Fruit fly (Drosophila melanogaster): Measurements from ENCODE around the gene CG11089.

Gene CG11089

dm6 chr3R:24889303-24889892 is 12.6 kb downstream of the CG11089 start:
- TF ChIP-seq CG7045 (GFP tag; optimal IDR thresholded peaks at IDR 0.05) = no peak
- no peak for TF ChIP-seq Crg-1 (GFP tag; optimal IDR thresholded peaks at IDR 0.05)
- TF ChIP-seq cnc (optimal IDR thresholded peaks at IDR 0.05) = no peak
- TF ChIP-seq CG5204 (GFP tag; optimal IDR thresholded peaks at IDR 0.05) = no peak
- no peak for TF ChIP-seq Clk (GFP tag; optimal IDR thresholded peaks at IDR 0.05)

dm6 chr3R:24890217-24890616 is 13.4 kb downstream of the CG11089 start:
- peak; percentile 92 for TF ChIP-seq tj (GFP tag; optimal IDR thresholded peaks at IDR 0.05)
- TF ChIP-seq CG7045 (GFP tag; optimal IDR thresholded peaks at IDR 0.05) = no peak
- no peak for TF ChIP-seq kay (GFP tag; ENCODE audit: borderline replicate concordance)

DNA sequence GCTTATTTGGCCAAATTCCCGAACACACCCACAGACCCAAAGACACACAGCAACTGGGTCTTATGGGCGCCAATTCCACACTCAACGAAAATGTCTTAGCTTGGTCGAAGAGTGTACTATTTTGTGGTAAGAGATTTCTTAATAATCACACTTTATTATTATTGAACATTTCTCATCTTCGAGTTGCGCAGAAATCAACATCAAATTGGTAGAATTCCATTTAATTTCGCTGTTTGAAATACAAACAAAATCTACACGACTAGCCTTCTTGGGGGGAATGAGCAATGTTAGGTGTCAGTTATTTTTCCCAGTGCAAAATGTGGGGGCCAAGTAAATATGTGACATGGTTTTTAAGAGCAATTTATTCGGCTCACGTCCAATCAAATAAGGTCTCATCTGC is 14.1 kb downstream of the CG11089 start:
- TF ChIP-seq Clk (GFP tag; optimal IDR thresholded peaks at IDR 0.05) (no peak), ovo (GFP tag; optimal IDR thresholded peaks at IDR 0.05) (no peak), Mnt (GFP tag; optimal IDR thresholded peaks at IDR 0.05) (no peak)

DNA sequence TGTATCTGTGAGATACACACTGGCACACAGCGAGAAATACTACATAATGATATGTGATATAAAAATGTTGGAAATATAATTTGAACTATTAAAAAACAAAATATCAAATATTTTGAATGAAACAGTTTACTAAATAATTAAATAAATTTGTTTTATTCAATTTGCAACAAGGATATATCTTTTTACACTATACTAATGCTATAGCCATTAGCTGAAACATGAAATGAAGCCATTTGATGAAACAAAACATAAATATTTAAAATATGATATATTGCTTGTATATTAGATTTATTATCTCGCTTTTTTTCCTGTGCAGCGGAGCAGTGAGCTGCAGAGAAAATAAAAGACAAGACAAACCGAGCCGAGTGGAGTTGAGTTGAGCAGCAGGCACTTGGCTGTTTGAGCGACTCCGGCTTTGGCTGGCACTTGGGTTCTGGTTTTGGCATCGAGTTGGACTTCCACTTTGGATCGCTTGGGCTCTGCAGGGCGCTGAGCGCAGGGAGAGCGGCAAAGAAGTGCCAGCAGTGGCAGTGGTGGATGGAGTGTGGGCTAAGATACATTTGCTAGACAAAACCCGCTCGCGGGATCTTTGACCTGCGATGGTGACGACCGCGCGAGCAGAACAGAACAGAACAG is 16.6 kb downstream of the CG11089 start:
- no peak for TF ChIP-seq tj (GFP tag; optimal IDR thresholded peaks at IDR 0.05)
- no peak for TF ChIP-seq CG12768 (GFP tag; optimal IDR thresholded peaks at IDR 0.05)
- no peak for TF ChIP-seq Crg-1 (GFP tag; optimal IDR thresholded peaks at IDR 0.05)
- TF ChIP-seq kay (GFP tag; ENCODE audit: borderline replicate concordance) = no peak
- no peak for TF ChIP-seq Hr96 (GFP tag; optimal IDR thresholded peaks at IDR 0.05)
- no peak for TF ChIP-seq CG7101 (tag; optimal IDR thresholded peaks at IDR 0.05)
- TF ChIP-seq pad (GFP tag; optimal IDR thresholded peaks at IDR 0.05) = no peak
- TF ChIP-seq CG5204 (GFP tag; optimal IDR thresholded peaks at IDR 0.05) = no peak
- no peak for TF ChIP-seq ovo (GFP tag; optimal IDR thresholded peaks at IDR 0.05)
- TF ChIP-seq CG11617 (GFP tag; optimal IDR thresholded peaks at IDR 0.05) = no peak
- no peak for TF ChIP-seq Clk (GFP tag; optimal IDR thresholded peaks at IDR 0.05)
- no peak for TF ChIP-seq CG7045 (GFP tag; optimal IDR thresholded peaks at IDR 0.05)
- TF ChIP-seq bab1 (GFP tag; optimal IDR thresholded peaks at IDR 0.05) = no peak

- TF ChIP-seq tj (GFP tag; optimal IDR thresholded peaks at IDR 0.05) = peak; percentile 18
- TF ChIP-seq Hr96 (GFP tag; optimal IDR thresholded peaks at IDR 0.05) = no peak
These were observed 17.8 kb downstream of the CG11089 start, which contains the start of the genes CG31121 and CG11069 for dm6 chr3R:24894419-24895206. CG31121 (minus strand) TSS chr3R:24894605. CG11069 (plus strand) TSS chr3R:24894742.

DNA sequence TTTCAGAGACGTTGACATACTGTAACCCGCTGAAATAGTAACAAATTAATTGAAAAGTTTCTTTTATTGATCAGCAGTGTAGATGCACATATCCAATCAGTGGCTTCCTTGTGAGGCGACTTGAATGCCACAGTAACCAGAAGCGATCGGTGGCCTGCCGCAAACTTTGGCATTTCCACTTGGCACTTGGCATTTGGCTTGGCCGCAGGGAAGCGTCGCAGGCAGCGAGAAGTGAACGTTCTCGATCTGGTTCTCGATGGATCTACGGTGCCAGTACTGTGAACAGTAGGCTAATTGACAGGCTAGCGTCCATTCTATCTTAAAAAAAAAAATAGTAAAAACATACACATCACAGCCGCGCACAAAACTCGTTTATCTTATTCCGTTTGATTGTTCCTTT is 24.0 kb downstream of the CG11089 start, which contains the start of gene CG10845:
CG10845 (plus strand) TSS at position 301 of the 400 bp plus-strand sequence.
- TF ChIP-seq kay (GFP tag; ENCODE audit: borderline replicate concordance) (no peak), CG12768 (GFP tag; optimal IDR thresholded peaks at IDR 0.05) (no peak), CG7101 (tag; optimal IDR thresholded peaks at IDR 0.05) (no peak), toe (GFP tag; optimal IDR thresholded peaks at IDR 0.05) (no peak), Mnt (GFP tag; optimal IDR thresholded peaks at IDR 0.05) (no peak), CG11617 (GFP tag; optimal IDR thresholded peaks at IDR 0.05) (no peak), ovo (GFP tag; optimal IDR thresholded peaks at IDR 0.05) (no peak), bab1 (GFP tag; optimal IDR thresholded peaks at IDR 0.05) (no peak), pad (GFP tag; optimal IDR thresholded peaks at IDR 0.05) (no peak), CG14711 (tag; optimal IDR thresholded peaks at IDR 0.05) (no peak), cic (GFP tag; optimal IDR thresholded peaks at IDR 0.05) (no peak), CG1620 (GFP tag; optimal IDR thresholded peaks at IDR 0.05) (no peak), CG7045 (GFP tag; optimal IDR thresholded peaks at IDR 0.05) (no peak), cnc (optimal IDR thresholded peaks at IDR 0.05) (no peak), tj (GFP tag; optimal IDR thresholded peaks at IDR 0.05) (no peak), CG33017 (tag; optimal IDR thresholded peaks at IDR 0.05) (no peak)

DNA sequence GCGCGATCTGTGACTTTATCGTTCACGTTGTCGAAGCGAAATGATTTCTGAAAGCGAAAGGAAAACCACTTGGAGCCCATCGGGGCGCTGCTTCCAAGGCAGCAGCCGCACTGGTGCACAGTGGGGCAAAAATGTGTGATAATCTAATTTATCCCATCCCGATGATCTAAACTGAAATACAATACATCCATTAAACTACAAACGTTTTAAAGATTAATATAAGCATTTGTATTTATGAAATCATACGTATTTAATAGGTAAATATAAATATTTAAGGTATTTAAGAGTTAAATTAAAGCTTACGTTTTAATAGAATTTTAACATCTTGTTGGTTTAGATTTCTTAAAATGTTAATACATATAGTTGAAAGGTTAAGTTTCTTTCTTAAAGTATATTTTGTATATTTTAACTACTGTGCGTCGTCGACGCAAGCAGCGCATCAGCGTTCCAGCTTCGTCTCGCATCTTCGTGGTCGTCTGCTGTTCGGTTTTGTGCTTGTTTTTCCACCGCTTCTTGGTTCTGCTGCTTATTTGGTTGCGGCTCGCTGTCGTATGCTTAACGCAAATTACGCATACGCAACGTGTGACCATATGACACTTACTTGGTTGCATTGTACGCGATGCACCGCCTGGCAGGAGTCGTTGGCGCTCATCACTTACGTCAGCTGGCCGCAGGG is 29.3 kb downstream of the CG11089 start, which contains the start of gene CG13643:
CG13643 (minus strand) TSS at position 46 of the 676 bp plus-strand sequence.
- TF ChIP-seq CG7101 (tag; optimal IDR thresholded peaks at IDR 0.05) = no peak
